Worm (Caenorhabditis elegans) whole organism, young adult: ENCODE measurements around the gene srw-69.
A peak's percentile ranks its signal among the peaks of the same experiment; 100 is the strongest.

Experiments used
- F55B11.4 ChIP-seq: sonication (generic microtip); optimal IDR thresholded peaks from 2 replicates; lab custom pipeline; 2016; ENCODE audit warnings: missing compliant biosample characterization, missing genetic modification characterization, borderline replicate concordance; ENCODE audit not compliant: insufficient read depth
- T26A5.8 ChIP-seq: sonication (generic microtip); optimal IDR thresholded peaks from 2 replicates; lab custom pipeline; 2016; ENCODE audit warnings: missing genetic modification characterization, missing compliant biosample characterization
- Y67H2A.10 ChIP-seq: fragments of 200-800 bp; sonication (Bioruptor generic); conservative IDR thresholded peaks from 2 replicates; pipeline ENCODE4 v1.3.6; 2022; ENCODE audit warnings: missing genetic modification reagents, missing genetic modification characterization, missing compliant biosample characterization
- Y95B8A.8 ChIP-seq: fragments of 200-800 bp; sonication (Bioruptor generic); IDR thresholded peaks from 2 replicates; pipeline ENCODE4 v1.3.6; 2022; ENCODE audit warnings: missing genetic modification reagents, missing genetic modification characterization, missing compliant biosample characterization
- ama-1 ChIP-seq, 3 experiments: fragments of 150-350 bp in 1 of 3; sonication (generic microtip) in 2 of 3; optimal IDR thresholded peaks; 2 replicates each; lab custom pipeline; 2014 to 2018; ENCODE audit warnings: missing biosample characterization in 2 of 3, missing genetic modification characterization in 2 of 3, missing genetic modification reagents in 2 of 3
- chd-7 ChIP-seq: sonication (generic microtip); optimal IDR thresholded peaks from 2 replicates; lab custom pipeline; 2016; ENCODE audit warnings: mild to moderate bottlenecking, missing genetic modification characterization, moderate library complexity, missing compliant biosample characterization
- lin-40 ChIP-seq: sonication (generic microtip); optimal IDR thresholded peaks from 2 replicates; lab custom pipeline; 2016; ENCODE audit warnings: missing genetic modification characterization, mild to moderate bottlenecking, missing compliant biosample characterization, missing genotype, missing genetic modification reagents
- madf-8 ChIP-seq: fragments of 200-800 bp; sonication (Bioruptor generic); conservative IDR thresholded peaks from 2 replicates; pipeline ENCODE4 v1.3.6; 2022; ENCODE audit warnings: missing genetic modification reagents, missing genetic modification characterization, missing compliant biosample characterization
- snpc-4 ChIP-seq, 5 experiments: fragments of 150-350 bp in 1 of 5; sonication (generic microtip) in 4 of 5; optimal IDR thresholded peaks; 2 replicates each; lab custom pipeline; 2014 to 2018; ENCODE audit warnings: missing genetic modification characterization in 5 of 5, missing biosample characterization in 3 of 5, antibody characterized with exemption in 2 of 5, mild to moderate bottlenecking in 2 of 5, missing compliant biosample characterization in 2 of 5, missing genotype in 2 of 5, moderate library complexity in 2 of 5, missing genetic modification reagents in 1 of 5
- tlf-1 ChIP-seq: fragments of 200-800 bp; sonication (Bioruptor generic); optimal IDR thresholded peaks from 2 replicates; lab custom pipeline; 2018; ENCODE audit warnings: mild to moderate bottlenecking, missing genetic modification characterization, missing compliant biosample characterization
- ztf-22 ChIP-seq: fragments of 200-800 bp; sonication (Bioruptor generic); optimal IDR thresholded peaks from 2 replicates; lab custom pipeline; 2018; ENCODE audit warnings: mild to moderate bottlenecking, missing genetic modification characterization, moderate library complexity, missing compliant biosample characterization

DNA sequence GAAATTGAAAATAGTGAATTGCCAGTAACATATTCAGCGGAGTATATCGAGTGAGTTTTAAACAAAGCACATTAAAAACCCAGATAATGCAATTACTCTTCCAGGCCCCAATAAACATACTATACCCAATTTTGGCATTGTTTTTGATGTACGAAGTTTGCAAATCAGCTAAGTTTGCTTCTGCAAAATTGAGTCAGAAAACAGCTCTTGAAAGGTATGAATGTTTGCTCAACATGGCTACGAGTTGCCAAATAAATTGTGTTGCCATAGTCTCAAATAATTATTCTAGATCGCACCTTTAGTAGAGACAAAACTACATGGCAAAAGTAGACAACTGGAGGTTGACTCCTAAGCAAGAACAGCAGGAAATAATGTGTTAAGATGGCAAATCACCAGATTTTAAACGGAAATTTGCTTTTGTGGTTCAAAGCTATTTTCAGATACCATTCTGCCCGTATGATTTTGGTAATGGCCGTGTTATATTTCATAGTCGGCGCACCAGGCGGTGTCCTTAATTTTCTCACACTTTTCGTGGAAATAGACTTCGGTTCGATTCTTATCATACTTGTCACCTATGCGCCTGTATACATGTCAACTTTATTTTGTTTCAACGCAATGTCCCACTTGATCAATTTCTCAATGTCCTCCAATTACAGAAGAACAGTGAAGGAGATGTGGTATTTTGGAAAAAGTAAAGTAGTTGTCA, 3.8 kb upstream of the srw-69 start:
- peak; percentile 88 for TF ChIP-seq ama-1 (optimal IDR thresholded peaks at IDR 0.05; lab: Kevin White, UChicago)
- TF ChIP-seq ama-1 (GFP tag; optimal IDR thresholded peaks at IDR 0.05; lab: Kevin White, UChicago): no peak
- peak; percentile 63; the same call in 1 of the 2 replicates for TF ChIP-seq Y95B8A.8 (GFP tag; lab: Robert Waterston, UW)
- TF ChIP-seq Y67H2A.10 (GFP tag; lab: Robert Waterston, UW): no peak
- no peak for TF ChIP-seq T26A5.8 (tag; lab: Kevin White, UChicago)
- TF ChIP-seq chd-7 (tag; lab: Kevin White, UChicago): peak; percentile 82
- TF ChIP-seq F55B11.4: no peak
- peak; percentile 53 for TF ChIP-seq tlf-1 (GFP tag; lab: Kevin White, UChicago)
- TF ChIP-seq lin-40 (tag; lab: Kevin White, UChicago): no peak
- TF ChIP-seq snpc-4 (GFP tag; optimal IDR thresholded peaks at IDR 0.05; lab: Kevin White, UChicago): no peak
- no peak for TF ChIP-seq snpc-4 (tag; optimal IDR thresholded peaks at IDR 0.05; lab: Kevin White, UChicago)
- peak; percentile 63 for TF ChIP-seq ztf-22
- no peak for TF ChIP-seq madf-8 (GFP tag; lab: Robert Waterston, UW)
